Fruit fly (Drosophila melanogaster) whole organism, embryonic: Measurements from ENCODE around the gene GlcAT-P.

Experiments used
- BEAF-32 ChIP-seq: fragments of 200-800 bp; sonication (Bioruptor generic); optimal IDR thresholded peaks from 3 replicates; lab custom pipeline; 2017; ENCODE audit warnings: missing biosample characterization, missing genetic modification characterization, mild to moderate bottlenecking, moderate library complexity, missing genetic modification reagents
- Blimp-1 ChIP-seq: fragments of 200-800 bp; sonication (Bioruptor generic); optimal IDR thresholded peaks from 3 replicates; lab custom pipeline; 2018; ENCODE audit warnings: missing biosample characterization, missing genetic modification characterization, mild to moderate bottlenecking, moderate library complexity, missing genetic modification reagents
- C15 ChIP-seq: fragments of 200-800 bp; sonication (Bioruptor generic); IDR thresholded peaks from 3 replicates; pipeline ENCODE4 v1.3.6; 2022; ENCODE audit warnings: missing biosample characterization, missing genetic modification characterization
- CG10654 ChIP-seq: fragments of 200-800 bp; sonication (Bioruptor generic); optimal IDR thresholded peaks from 2 replicates; lab custom pipeline; 2016; ENCODE audit warnings: missing biosample characterization, missing genetic modification characterization
- CG10979 ChIP-seq: fragments of 200-800 bp; sonication (Bioruptor generic); optimal IDR thresholded peaks from 2 replicates; lab custom pipeline; 2018; ENCODE audit warnings: missing biosample characterization, mild to moderate bottlenecking, missing genetic modification characterization, moderate library complexity
- CG11085 ChIP-seq: fragments of 200-800 bp; sonication (Bioruptor generic); IDR thresholded peaks from 2 replicates; pipeline ENCODE4 v1.3.6; 2022; ENCODE audit warnings: missing biosample characterization, missing genetic modification characterization
- CG11093 ChIP-seq: fragments of 200-800 bp; sonication (Bioruptor generic); IDR thresholded peaks from 3 replicates; pipeline ENCODE4 v1.3.6; 2022; ENCODE audit warnings: missing biosample characterization, missing genetic modification characterization
- CG11247 ChIP-seq: fragments of 200-800 bp; sonication (Bioruptor generic); IDR thresholded peaks from 2 replicates; pipeline ENCODE4 v1.3.6; 2022; ENCODE audit warnings: missing biosample characterization, missing genetic modification characterization
- CG12391 ChIP-seq: fragments of 200-800 bp; sonication (Bioruptor generic); optimal IDR thresholded peaks from 3 replicates; lab custom pipeline; 2018; ENCODE audit warnings: missing biosample characterization, mild to moderate bottlenecking, missing genetic modification characterization, moderate library complexity
- CG15696 ChIP-seq: fragments of 200-800 bp; sonication (Bioruptor generic); optimal IDR thresholded peaks from 2 replicates; lab custom pipeline; 2019; ENCODE audit warnings: missing biosample characterization, mild to moderate bottlenecking, missing genetic modification characterization, moderate library complexity
- CG1602 ChIP-seq: fragments of 200-800 bp; sonication (Bioruptor generic); optimal IDR thresholded peaks from 3 replicates; lab custom pipeline; 2016; ENCODE audit warnings: missing biosample characterization, missing genetic modification characterization
- CG17612 ChIP-seq: fragments of 200-800 bp; sonication (Bioruptor generic); IDR thresholded peaks from 2 replicates; pipeline ENCODE4 v1.3.6; 2022; ENCODE audit warnings: missing biosample characterization, missing genetic modification characterization
- CG2116 ChIP-seq: fragments of 200-800 bp; sonication (Bioruptor generic); optimal IDR thresholded peaks from 3 replicates; lab custom pipeline; 2018; ENCODE audit warnings: missing biosample characterization, mild to moderate bottlenecking, missing genetic modification characterization
- CG2889 ChIP-seq: fragments of 200-800 bp; sonication (Bioruptor generic); IDR thresholded peaks from 3 replicates; pipeline ENCODE4 v1.3.6; 2022; ENCODE audit warnings: missing biosample characterization, missing genetic modification characterization
- CG30403 ChIP-seq: fragments of 200-800 bp; sonication (Bioruptor generic); optimal IDR thresholded peaks from 3 replicates; lab custom pipeline; 2016; ENCODE audit warnings: missing biosample characterization, missing genetic modification characterization
- CG3065 ChIP-seq: fragments of 200-800 bp; sonication (Bioruptor generic); optimal IDR thresholded peaks from 2 replicates; lab custom pipeline; 2016; ENCODE audit warnings: missing biosample characterization, missing genetic modification characterization
- CG3407 ChIP-seq: fragments of 200-800 bp; sonication (Bioruptor generic); optimal IDR thresholded peaks from 2 replicates; lab custom pipeline; 2018; ENCODE audit warnings: missing biosample characterization, mild to moderate bottlenecking, missing genetic modification characterization
- CG6765 ChIP-seq: fragments of 200-800 bp; sonication (Bioruptor generic); optimal IDR thresholded peaks from 3 replicates; lab custom pipeline; 2017; ENCODE audit warnings: missing biosample characterization, mild to moderate bottlenecking, missing genetic modification characterization
- CG7372 ChIP-seq: fragments of 200-800 bp; sonication (Bioruptor generic); IDR thresholded peaks from 2 replicates; pipeline ENCODE4 v1.3.6; 2022; ENCODE audit warnings: missing biosample characterization, missing genetic modification characterization
- CG8388 ChIP-seq: fragments of 200-800 bp; sonication (Bioruptor generic); optimal IDR thresholded peaks from 2 replicates; lab custom pipeline; 2019; ENCODE audit warnings: missing biosample characterization, mild to moderate bottlenecking, missing genetic modification characterization, moderate library complexity
- CG9797 ChIP-seq: fragments of 200-800 bp; sonication (Bioruptor generic); optimal IDR thresholded peaks from 3 replicates; lab custom pipeline; 2018; ENCODE audit warnings: missing biosample characterization, mild to moderate bottlenecking, missing genetic modification characterization
- HLH4C ChIP-seq: fragments of 200-800 bp; sonication (Bioruptor generic); IDR thresholded peaks from 3 replicates; pipeline ENCODE4 v1.3.6; 2022; ENCODE audit warnings: missing biosample characterization, missing genetic modification characterization; ENCODE audit not compliant: partially characterized antibody
- HLHmδ ChIP-seq: fragments of 200-800 bp; sonication (Bioruptor generic); optimal IDR thresholded peaks from 2 replicates; lab custom pipeline; 2018; ENCODE audit warnings: missing biosample characterization, mild to moderate bottlenecking, missing genetic modification characterization, moderate library complexity
- Hey ChIP-seq: fragments of 200-800 bp; sonication (Bioruptor generic); optimal IDR thresholded peaks from 3 replicates; lab custom pipeline; 2018; ENCODE audit warnings: missing biosample characterization, mild to moderate bottlenecking, missing genetic modification characterization
- Hmx ChIP-seq: fragments of 200-800 bp; sonication (Bioruptor generic); optimal IDR thresholded peaks from 2 replicates; lab custom pipeline; 2016; ENCODE audit warnings: missing biosample characterization, missing genetic modification characterization
- Med ChIP-seq: fragments of 200-800 bp; sonication (Bioruptor generic); peaks from one replicate; lab custom pipeline; 2016; ENCODE audit warnings: missing biosample characterization, missing genetic modification characterization, mild to moderate bottlenecking, inconsistent platforms, moderate library complexity
- Six4 ChIP-seq: fragments of 200-800 bp; sonication (Bioruptor generic); optimal IDR thresholded peaks from 2 replicates; lab custom pipeline; 2016; ENCODE audit warnings: missing biosample characterization, missing genetic modification characterization
- Sry-δ ChIP-seq: fragments of 200-800 bp; sonication (Bioruptor generic); optimal IDR thresholded peaks from 2 replicates; lab custom pipeline; 2016; ENCODE audit warnings: missing biosample characterization, missing genetic modification characterization
- Ssrp ChIP-seq: fragments of 200-800 bp; sonication (Bioruptor generic); optimal IDR thresholded peaks from 2 replicates; lab custom pipeline; 2018; ENCODE audit warnings: missing biosample characterization, mild to moderate bottlenecking, missing genetic modification characterization, moderate library complexity
- YL-1 ChIP-seq: fragments of 200-800 bp; sonication (Bioruptor generic); optimal IDR thresholded peaks from 3 replicates; lab custom pipeline; 2017; ENCODE audit warnings: missing biosample characterization, mild to moderate bottlenecking, missing genetic modification characterization
- ab ChIP-seq: fragments of 200-800 bp; sonication (Bioruptor generic); optimal IDR thresholded peaks from 2 replicates; lab custom pipeline; 2016; ENCODE audit warnings: missing biosample characterization, missing genetic modification characterization
- cato ChIP-seq: fragments of 200-800 bp; sonication (Bioruptor generic); optimal IDR thresholded peaks from 2 replicates; lab custom pipeline; 2016; ENCODE audit warnings: missing biosample characterization, missing genetic modification characterization, borderline replicate concordance
- chinmo ChIP-seq: fragments of 200-800 bp; sonication (Bioruptor generic); IDR thresholded peaks from 4 replicates; pipeline ENCODE4 v1.3.6; 2022; ENCODE audit warnings: missing biosample characterization, missing genetic modification characterization; ENCODE audit not compliant: partially characterized antibody
- dmrt99B ChIP-seq: fragments of 200-800 bp; sonication (Bioruptor generic); optimal IDR thresholded peaks from 2 replicates; lab custom pipeline; 2018; ENCODE audit warnings: missing biosample characterization, mild to moderate bottlenecking, missing genetic modification characterization, moderate library complexity
- ewg ChIP-seq: fragments of 200-800 bp; sonication (Bioruptor generic); optimal IDR thresholded peaks from 3 replicates; lab custom pipeline; 2017; ENCODE audit warnings: mild to moderate bottlenecking, missing biosample characterization, missing genetic modification reagents, missing genetic modification characterization
- fd3F ChIP-seq: fragments of 200-800 bp; sonication (Bioruptor generic); optimal IDR thresholded peaks from 2 replicates; lab custom pipeline; 2018; ENCODE audit warnings: missing biosample characterization, mild to moderate bottlenecking, missing genetic modification characterization, moderate library complexity
- gcm ChIP-seq: fragments of 200-800 bp; sonication (Bioruptor generic); optimal IDR thresholded peaks from 2 replicates; lab custom pipeline; 2019; ENCODE audit warnings: missing biosample characterization, mild to moderate bottlenecking, missing genetic modification characterization, moderate library complexity
- gt ChIP-seq: fragments of 200-800 bp; sonication (Bioruptor generic); IDR thresholded peaks from 2 replicates; pipeline ENCODE4 v1.3.6; 2022; ENCODE audit warnings: missing biosample characterization, missing genetic modification characterization
- ham ChIP-seq: fragments of 200-800 bp; sonication (Bioruptor generic); IDR thresholded peaks from 2 replicates; pipeline ENCODE4 v1.3.6; 2022; ENCODE audit warnings: missing biosample characterization, missing genetic modification characterization
- ind ChIP-seq: fragments of 200-800 bp; sonication (Bioruptor generic); optimal IDR thresholded peaks from 3 replicates; lab custom pipeline; 2016; ENCODE audit warnings: missing biosample characterization, missing genetic modification characterization
- luna ChIP-seq: fragments of 200-800 bp; sonication (Bioruptor generic); optimal IDR thresholded peaks from 2 replicates; lab custom pipeline; 2016; ENCODE audit warnings: missing biosample characterization, missing genetic modification characterization
- prd ChIP-seq, 3 experiments: fragments of >200 bp in 2 of 3; fragments of 200-800 bp in 1 of 3; sonication (Bioruptor generic) in 1 of 3; optimal IDR thresholded peaks in 2 of 3; IDR thresholded peaks in 1 of 3; 2 replicates in 2 of 3; 3 replicates in 1 of 3; pipeline versions ENCODE4 v1.3.6 to Lab custom; 2017 to 2022; ENCODE audit warnings: missing biosample characterization in 1 of 3, missing genetic modification characterization in 1 of 3
- salm ChIP-seq: fragments of 200-800 bp; sonication (Bioruptor generic); optimal IDR thresholded peaks from 2 replicates; lab custom pipeline; 2018; ENCODE audit warnings: missing biosample characterization, mild to moderate bottlenecking, missing genetic modification characterization
- slbo ChIP-seq: fragments of 200-800 bp; sonication (Bioruptor generic); IDR thresholded peaks from 2 replicates; pipeline ENCODE4 v1.3.6; 2022; ENCODE audit warnings: missing biosample characterization, missing genetic modification characterization
- slou ChIP-seq: fragments of 200-800 bp; sonication (Bioruptor generic); optimal IDR thresholded peaks from 3 replicates; lab custom pipeline; 2016; ENCODE audit warnings: missing biosample characterization, missing genetic modification characterization
- sna ChIP-seq: fragments of 200-800 bp; sonication (Bioruptor generic); IDR thresholded peaks from 2 replicates; pipeline ENCODE4 v1.3.6; 2022; ENCODE audit warnings: missing biosample characterization, missing genetic modification characterization; ENCODE audit not compliant: partially characterized antibody
- sug ChIP-seq: fragments of 200-800 bp; optimal IDR thresholded peaks from 2 replicates; lab custom pipeline; 2019; ENCODE audit warnings: missing biosample characterization, mild to moderate bottlenecking, missing genetic modification characterization, moderate library complexity
- trem ChIP-seq: fragments of 200-800 bp; optimal IDR thresholded peaks from 3 replicates; lab custom pipeline; 2019; ENCODE audit warnings: missing biosample characterization, mild to moderate bottlenecking, missing genetic modification characterization, moderate library complexity

Gene GlcAT-P

DNA sequence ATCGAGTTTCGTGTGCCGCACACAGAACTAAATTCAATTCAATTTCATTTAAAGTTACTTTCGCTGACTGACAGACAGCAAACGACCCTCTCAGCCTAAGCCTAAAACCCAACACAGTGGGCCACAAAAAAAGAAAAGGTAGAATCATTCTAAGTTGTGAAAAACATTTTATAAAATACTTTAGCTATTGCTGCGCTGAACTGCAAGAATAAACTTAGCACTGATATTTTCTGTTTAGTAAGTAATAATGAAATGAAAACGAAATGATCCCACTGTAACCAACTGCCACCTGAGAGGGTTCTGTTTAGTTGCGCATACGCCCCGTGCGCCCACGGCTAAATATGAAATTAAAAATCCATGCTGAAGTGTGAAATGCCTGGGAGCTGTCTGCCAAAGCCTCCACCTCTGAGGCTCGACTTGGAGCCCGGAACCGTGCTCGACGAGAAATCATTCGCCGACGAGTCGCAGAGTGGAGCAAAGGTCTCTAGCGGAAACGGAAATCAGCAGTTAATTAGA is 24.2 kb downstream of the GlcAT-P start, which contains the start of gene CG14142 (continued):
- TF ChIP-seq CG1602 (GFP tag; lab: Kevin White, UChicago) (no peak), CG30403 (GFP tag; lab: Kevin White, UChicago) (no peak), slbo (GFP tag; lab: Robert Waterston, UW) (no peak), CG11085 (GFP tag; lab: Robert Waterston, UW) (no peak), BEAF-32 (GFP tag; lab: Kevin White, UChicago) (no peak), ab (GFP tag; lab: Kevin White, UChicago) (no peak), CG6765 (GFP tag; lab: Kevin White, UChicago) (no peak), C15 (GFP tag; lab: Robert Waterston, UW) (no peak), Six4 (GFP tag; lab: Kevin White, UChicago) (no peak), Hmx (GFP tag; lab: Kevin White, UChicago) (no peak), CG11093 (no peak), Sry-δ (no peak), CG7372 (GFP tag; lab: Robert Waterston, UW) (peak; percentile 35), cato (no peak), CG17612 (GFP tag; lab: Robert Waterston, UW) (no peak), dmrt99B (tag; lab: Kevin White, UChicago) (no peak), salm (tag; lab: Kevin White, UChicago) (no peak), prd (optimal IDR thresholded peaks at IDR 0.05; lab: Kevin White, UChicago) (no peak), prd (GFP tag; IDR thresholded peaks at IDR 0.05; lab: Robert Waterston, UW) (0 out of 3 replicates have a peak, but pooled peaks have one; percentile 32), CG12391 (tag; lab: Kevin White, UChicago) (peak; percentile 6), sug (tag; lab: Kevin White, UChicago) (no peak), gt (GFP tag; lab: Robert Waterston, UW) (no peak), luna (no peak), Blimp-1 (peak; percentile 39), CG8388 (GFP tag; lab: Kevin White, UChicago) (no peak), HLHmδ (no peak), CG2889 (GFP tag; lab: Robert Waterston, UW) (no peak), Med (peak; percentile 50), CG3407 (GFP tag; lab: Kevin White, UChicago) (no peak), CG3065 (GFP tag; lab: Kevin White, UChicago) (no peak)

- TF ChIP-seq CG11247 (GFP tag; lab: Robert Waterston, UW) = 0 out of 2 replicates have a peak, but pooled peaks have one; percentile 32
- TF ChIP-seq CG2116 (GFP tag; lab: Kevin White, UChicago) = peak; percentile 67
- peak; percentile 6 for TF ChIP-seq Ssrp
- TF ChIP-seq slou (GFP tag; lab: Kevin White, UChicago) = peak; percentile 18
- peak; percentile 5 for TF ChIP-seq trem
- TF ChIP-seq sna = peak; percentile 31; the same call in 1 of the 2 replicates
- TF ChIP-seq gcm (GFP tag; lab: Kevin White, UChicago) = peak; percentile 26
- TF ChIP-seq ham = no peak
- peak; percentile 41 for TF ChIP-seq YL-1 (GFP tag; lab: Kevin White, UChicago)
- TF ChIP-seq chinmo = 0 out of 4 replicates have a peak, but pooled peaks have one; percentile 40
- no peak for TF ChIP-seq ind (GFP tag; lab: Kevin White, UChicago)
- TF ChIP-seq fd3F (GFP tag; lab: Kevin White, UChicago) = peak; percentile 13
- no peak for TF ChIP-seq HLH4C
- peak; percentile 44 for TF ChIP-seq HLHmδ
- no peak for TF ChIP-seq CG15696 (tag; lab: Kevin White, UChicago)
- TF ChIP-seq CG10979 (tag; lab: Kevin White, UChicago) = peak; percentile 16
- TF ChIP-seq Hey = peak; percentile 20
- peak; percentile 21 for TF ChIP-seq CG10654
- TF ChIP-seq ewg = peak; percentile 12
- TF ChIP-seq CG9797 = peak; percentile 70
Measured at dm6 chr3L:11169299-11170181, 27.8 kb downstream of the GlcAT-P start, which contains the start of the genes wls and Adck5. wls (minus strand) TSS chr3L:11169625. Adck5 (plus strand) TSS chr3L:11169817.
